Fruit fly (Drosophila melanogaster) whole organism, embryonic: ENCODE data around the gene CG3703.

Experiments
- Antp ChIP-seq: fragments of 200-800 bp; sonication (Bioruptor generic); optimal IDR thresholded peaks from 3 replicates; lab custom pipeline; 2016; ENCODE audit warnings: missing biosample characterization, missing genetic modification characterization
- Bgb ChIP-seq: fragments of 200-800 bp; sonication (Bioruptor generic); IDR thresholded peaks from 2 replicates; pipeline ENCODE4 v1.3.6; 2022; ENCODE audit warnings: missing biosample characterization, missing genetic modification characterization; ENCODE audit not compliant: partially characterized antibody
- CG1024 ChIP-seq: fragments of 200-800 bp; sonication (Bioruptor generic); IDR thresholded peaks from 2 replicates; pipeline ENCODE4 v1.3.6; 2022; ENCODE audit warnings: missing biosample characterization, missing genetic modification characterization
- CG10274 ChIP-seq: fragments of 200-800 bp; sonication (Bioruptor generic); optimal IDR thresholded peaks from 3 replicates; lab custom pipeline; 2017; ENCODE audit warnings: missing biosample characterization, mild to moderate bottlenecking, missing genetic modification characterization
- CG11398 ChIP-seq: fragments of 200-800 bp; sonication (Bioruptor generic); optimal IDR thresholded peaks from 2 replicates; lab custom pipeline; 2016; ENCODE audit warnings: missing biosample characterization, missing genetic modification characterization
- CG11456 ChIP-seq: fragments of 200-800 bp; sonication (Bioruptor generic); IDR thresholded peaks from 3 replicates; pipeline ENCODE4 v1.3.6; 2022; ENCODE audit warnings: missing biosample characterization, missing genetic modification characterization
- CG1233 ChIP-seq: fragments of 200-800 bp; sonication (Bioruptor generic); optimal IDR thresholded peaks from 4 replicates; lab custom pipeline; 2018; ENCODE audit warnings: missing biosample characterization, mild to moderate bottlenecking, missing genetic modification characterization
- CG14441 ChIP-seq: fragments of 200-800 bp; sonication (Bioruptor generic); IDR thresholded peaks from 2 replicates; pipeline ENCODE4 v1.3.6; 2022; ENCODE audit warnings: missing biosample characterization, missing genetic modification characterization
- CG1529 ChIP-seq: fragments of 200-800 bp; sonication (Bioruptor generic); optimal IDR thresholded peaks from 3 replicates; lab custom pipeline; 2018; ENCODE audit warnings: missing biosample characterization, missing genetic modification characterization
- CG16863 ChIP-seq: fragments of 200-800 bp; sonication (Bioruptor generic); optimal IDR thresholded peaks from 3 replicates; lab custom pipeline; 2016; ENCODE audit warnings: missing biosample characterization, missing genetic modification characterization
- CG2120 ChIP-seq: fragments of 200-800 bp; sonication (Bioruptor generic); optimal IDR thresholded peaks from 3 replicates; lab custom pipeline; 2016; ENCODE audit warnings: missing biosample characterization, missing genetic modification characterization
- CG2202 ChIP-seq: fragments of 200-800 bp; sonication (Bioruptor generic); optimal IDR thresholded peaks from 2 replicates; lab custom pipeline; 2018; ENCODE audit warnings: missing biosample characterization, mild to moderate bottlenecking, missing genetic modification characterization
- CG2875 ChIP-seq: fragments of 200-800 bp; sonication (Bioruptor generic); optimal IDR thresholded peaks from 2 replicates; lab custom pipeline; 2017; ENCODE audit warnings: missing biosample characterization, mild to moderate bottlenecking, missing genetic modification characterization, missing genetic modification reagents
- CG33213 ChIP-seq: fragments of 200-800 bp; sonication (Bioruptor generic); optimal IDR thresholded peaks from 3 replicates; lab custom pipeline; 2016; ENCODE audit warnings: missing biosample characterization, missing genetic modification characterization
- CG3838 ChIP-seq: fragments of 200-800 bp; sonication (Bioruptor generic); optimal IDR thresholded peaks from 3 replicates; lab custom pipeline; 2016; ENCODE audit warnings: missing biosample characterization, missing genetic modification characterization
- CG4282 ChIP-seq: fragments of 200-800 bp; sonication (Bioruptor generic); optimal IDR thresholded peaks from 2 replicates; lab custom pipeline; 2016; ENCODE audit warnings: missing biosample characterization, missing genetic modification characterization
- CG6654 ChIP-seq: fragments of 200-800 bp; sonication (Bioruptor generic); optimal IDR thresholded peaks from 2 replicates; lab custom pipeline; 2017; ENCODE audit warnings: missing biosample characterization, mild to moderate bottlenecking, missing genetic modification characterization
- CG6683 ChIP-seq: fragments of 200-800 bp; sonication (Bioruptor generic); optimal IDR thresholded peaks from 2 replicates; lab custom pipeline; 2017; ENCODE audit warnings: missing biosample characterization, mild to moderate bottlenecking, missing genetic modification characterization, missing genetic modification reagents
- CG6813 ChIP-seq: fragments of 200-800 bp; sonication (Bioruptor generic); optimal IDR thresholded peaks from 2 replicates; lab custom pipeline; 2017; ENCODE audit warnings: missing biosample characterization, missing genetic modification characterization, mild to moderate bottlenecking, moderate library complexity, missing genetic modification reagents
- CG7928 ChIP-seq: fragments of 200-800 bp; sonication (Bioruptor generic); optimal IDR thresholded peaks from 2 replicates; lab custom pipeline; 2017; ENCODE audit warnings: missing biosample characterization, mild to moderate bottlenecking, missing genetic modification characterization
- CG9437 ChIP-seq: fragments of 200-800 bp; sonication (Bioruptor generic); optimal IDR thresholded peaks from 2 replicates; lab custom pipeline; 2018; ENCODE audit warnings: missing biosample characterization, mild to moderate bottlenecking, missing genetic modification characterization
- CrebB ChIP-seq: fragments of 200-800 bp; sonication (Bioruptor generic); optimal IDR thresholded peaks from 3 replicates; lab custom pipeline; 2018; ENCODE audit warnings: missing biosample characterization, mild to moderate bottlenecking, missing genetic modification characterization
- Dad ChIP-seq: fragments of 200-800 bp; sonication (Bioruptor generic); optimal IDR thresholded peaks from 3 replicates; lab custom pipeline; 2016; ENCODE audit warnings: missing biosample characterization, missing genetic modification characterization
- Dfd ChIP-seq, 2 experiments: fragments of >200 bp; optimal IDR thresholded peaks; 2 replicates each; lab custom pipeline; 2017; ENCODE audit warnings: missing biosample characterization in 2 of 2, missing genetic modification characterization in 2 of 2
- Dll ChIP-seq: fragments of 200-800 bp; sonication (Bioruptor generic); IDR thresholded peaks from 4 replicates; pipeline ENCODE4 v1.3.6; 2022; ENCODE audit warnings: missing biosample characterization, missing genetic modification characterization; ENCODE audit not compliant: partially characterized antibody
- E2f1 ChIP-seq: fragments of 200-800 bp; sonication (Bioruptor generic); IDR thresholded peaks from 2 replicates; pipeline ENCODE4 v1.3.6; 2022; ENCODE audit warnings: missing biosample characterization, missing genetic modification characterization
- Eip74EF ChIP-seq, 2 experiments: fragments of 200-800 bp in 1 of 2; fragments of >200 bp in 1 of 2; sonication (Bioruptor generic) in 1 of 2; optimal IDR thresholded peaks; 2 replicates each; lab custom pipeline; 2017 to 2019; ENCODE audit warnings: missing biosample characterization in 2 of 2, missing genetic modification characterization in 2 of 2, mild to moderate bottlenecking in 1 of 2, moderate library complexity in 1 of 2
- HHEX ChIP-seq: fragments of 200-800 bp; sonication (Bioruptor generic); optimal IDR thresholded peaks from 3 replicates; lab custom pipeline; 2017; ENCODE audit warnings: missing biosample characterization, mild to moderate bottlenecking, missing genetic modification characterization, missing genetic modification reagents
- Hr78 ChIP-seq, 2 experiments: fragments of 200-800 bp in 1 of 2; fragments of >200 bp in 1 of 2; sonication (Bioruptor generic) in 1 of 2; optimal IDR thresholded peaks; 2 replicates each; lab custom pipeline; 2017 to 2019; ENCODE audit warnings: missing biosample characterization in 2 of 2, missing genetic modification characterization in 2 of 2, mild to moderate bottlenecking in 1 of 2, moderate library complexity in 1 of 2
- MBD-R2 ChIP-seq: fragments of 200-800 bp; sonication (Bioruptor generic); IDR thresholded peaks from 2 replicates; pipeline ENCODE4 v1.3.6; 2022; ENCODE audit warnings: missing biosample characterization, missing genetic modification characterization
- Mad ChIP-seq: fragments of 200-800 bp; sonication (Bioruptor generic); optimal IDR thresholded peaks from 2 replicates; lab custom pipeline; 2016; ENCODE audit warnings: missing biosample characterization, missing genetic modification characterization
- Sin3A ChIP-seq: fragments of >200 bp; optimal IDR thresholded peaks from 2 replicates; lab custom pipeline; 2018
- Six4 ChIP-seq: fragments of 200-800 bp; sonication (Bioruptor generic); optimal IDR thresholded peaks from 2 replicates; lab custom pipeline; 2016; ENCODE audit warnings: missing biosample characterization, missing genetic modification characterization
- Spps ChIP-seq: fragments of 200-800 bp; sonication (Bioruptor generic); optimal IDR thresholded peaks from 2 replicates; lab custom pipeline; 2018; ENCODE audit warnings: missing biosample characterization, mild to moderate bottlenecking, missing genetic modification characterization
- btn ChIP-seq: fragments of 200-800 bp; sonication (Bioruptor generic); optimal IDR thresholded peaks from 2 replicates; lab custom pipeline; 2016; ENCODE audit warnings: missing biosample characterization, missing genetic modification characterization
- crc ChIP-seq: fragments of 200-800 bp; sonication (Bioruptor generic); optimal IDR thresholded peaks from 2 replicates; lab custom pipeline; 2016; ENCODE audit warnings: missing biosample characterization, missing genetic modification characterization
- cwo ChIP-seq: fragments of 200-800 bp; sonication (Bioruptor generic); optimal IDR thresholded peaks from 3 replicates; lab custom pipeline; 2017; ENCODE audit warnings: missing biosample characterization, missing genetic modification characterization, mild to moderate bottlenecking, moderate library complexity, missing genetic modification reagents
- dysf ChIP-seq: fragments of 200-800 bp; sonication (Bioruptor generic); IDR thresholded peaks from 3 replicates; pipeline ENCODE4 v1.3.6; 2022; ENCODE audit warnings: missing biosample characterization, missing genetic modification characterization
- eyg ChIP-seq: fragments of 200-800 bp; sonication (Bioruptor generic); optimal IDR thresholded peaks from 3 replicates; lab custom pipeline; 2016; ENCODE audit warnings: missing biosample characterization, missing genetic modification characterization
- fd96Cb ChIP-seq: fragments of 200-800 bp; sonication (Bioruptor generic); optimal IDR thresholded peaks from 2 replicates; lab custom pipeline; 2018; ENCODE audit warnings: missing biosample characterization, mild to moderate bottlenecking, missing genetic modification characterization, moderate library complexity
- fru ChIP-seq: fragments of >200 bp; optimal IDR thresholded peaks from 2 replicates; lab custom pipeline; 2017
- gcm ChIP-seq: fragments of 200-800 bp; sonication (Bioruptor generic); optimal IDR thresholded peaks from 2 replicates; lab custom pipeline; 2019; ENCODE audit warnings: missing biosample characterization, mild to moderate bottlenecking, missing genetic modification characterization, moderate library complexity
- grn ChIP-seq: fragments of 200-800 bp; sonication (Bioruptor generic); optimal IDR thresholded peaks from 3 replicates; lab custom pipeline; 2017; ENCODE audit warnings: missing biosample characterization, missing genetic modification characterization
- nerfin-1 ChIP-seq: fragments of 200-800 bp; sonication (Bioruptor generic); optimal IDR thresholded peaks from 3 replicates; lab custom pipeline; 2019; ENCODE audit warnings: missing biosample characterization, mild to moderate bottlenecking, missing genetic modification characterization, moderate library complexity
- nmo ChIP-seq: fragments of 200-800 bp; sonication (Bioruptor generic); optimal IDR thresholded peaks from 2 replicates; lab custom pipeline; 2018; ENCODE audit warnings: missing biosample characterization, mild to moderate bottlenecking, missing genetic modification characterization, moderate library complexity
- odd ChIP-seq: fragments of 200-800 bp; sonication (Bioruptor generic); optimal IDR thresholded peaks from 2 replicates; lab custom pipeline; 2017; ENCODE audit warnings: missing biosample characterization, mild to moderate bottlenecking, missing genetic modification characterization
- otp ChIP-seq: fragments of 200-800 bp; sonication (Bioruptor generic); IDR thresholded peaks from 3 replicates; pipeline ENCODE4, ENCODE4 v1.3.6; 2022; ENCODE audit warnings: missing biosample characterization, missing genetic modification characterization
- stc ChIP-seq: fragments of 200-800 bp; sonication (Bioruptor generic); IDR thresholded peaks from 2 replicates; pipeline ENCODE4 v1.3.6; 2022; ENCODE audit warnings: missing biosample characterization, missing genetic modification characterization
- tio ChIP-seq: fragments of 200-800 bp; sonication (Bioruptor generic); optimal IDR thresholded peaks from 2 replicates; lab custom pipeline; 2017; ENCODE audit warnings: missing biosample characterization, missing genetic modification characterization, inconsistent platforms

Gene CG3703

DNA sequence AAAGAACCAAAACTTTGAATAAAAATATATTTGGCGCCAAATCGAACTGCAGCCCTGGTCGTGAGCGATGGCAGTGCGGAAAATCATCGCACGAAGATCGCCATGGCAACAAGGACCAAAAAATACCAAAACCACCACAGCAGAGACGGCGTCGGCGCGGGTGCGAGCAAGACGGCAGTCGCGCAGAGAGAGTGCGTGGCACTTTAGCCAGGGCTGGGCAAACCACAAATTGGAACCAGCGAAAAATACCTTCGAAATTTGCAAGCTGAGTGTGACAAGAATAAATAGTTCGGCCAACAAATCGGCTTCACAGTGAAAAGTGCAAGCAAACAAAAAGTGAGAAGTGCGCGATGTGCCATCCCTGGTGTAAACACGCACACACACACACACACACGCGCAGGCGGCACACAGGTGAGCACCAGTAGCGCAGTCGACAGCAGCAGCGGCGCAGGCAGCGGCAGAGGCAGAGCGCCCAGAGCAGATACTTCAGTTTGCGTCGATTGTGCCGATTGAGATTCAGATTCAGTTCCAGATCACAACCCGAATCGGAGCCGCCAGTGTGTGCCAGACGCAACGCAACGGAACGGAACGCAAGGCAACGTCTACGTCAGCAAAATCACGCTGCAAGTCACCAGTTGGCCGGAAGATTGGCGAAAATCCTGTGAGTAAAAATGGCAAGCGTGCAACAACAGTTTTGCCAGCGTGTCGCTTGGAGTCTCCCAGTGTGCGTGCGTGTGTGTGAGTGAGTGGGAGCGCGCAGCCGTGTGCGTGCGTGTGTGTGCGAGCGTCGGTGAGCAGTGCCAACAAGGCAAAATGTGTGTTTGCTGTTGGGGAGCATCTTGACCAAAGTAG, 10.3 kb downstream of the CG3703 start, which contains the start of gene TRAM (continued):
- TF ChIP-seq Sin3A (peak; percentile 92), CG7928 (peak; percentile 100), Bgb (GFP tag; lab: Robert Waterston, UW) (peak; percentile 90), otp (GFP tag; lab: Robert Waterston, UW) (peak; percentile 99), CrebB (peak; percentile 97), CG11398 (GFP tag; lab: Kevin White, UChicago) (peak; percentile 98), btn (GFP tag; lab: Kevin White, UChicago) (peak; percentile 96), CG3838 (GFP tag; lab: Kevin White, UChicago) (peak; percentile 97), HHEX (GFP tag; lab: Kevin White, UChicago) (peak; percentile 99), CG2120 (peak; percentile 99), CG1529 (GFP tag; lab: Kevin White, UChicago) (peak; percentile 98), Hr78 (GFP tag; optimal IDR thresholded peaks at IDR 0.05; lab: Kevin White, UChicago) (peak in 1 of 2 experiments; percentile 85), dysf (GFP tag; lab: Robert Waterston, UW) (peak; percentile 99), gcm (GFP tag; lab: Kevin White, UChicago) (peak; percentile 97), crc (peak; percentile 96), CG1233 (peak; percentile 97), CG6683 (GFP tag; lab: Kevin White, UChicago) (peak; percentile 95), Dfd (GFP tag; optimal IDR thresholded peaks at IDR 0.05; lab: Kevin White, UChicago) (no peak), CG9437 (GFP tag; lab: Kevin White, UChicago) (peak; percentile 90), eyg (GFP tag; lab: Kevin White, UChicago) (peak; percentile 96), E2f1 (GFP tag; lab: Robert Waterston, UW) (peak; percentile 98), CG6654 (peak; percentile 91), tio (no peak), fd96Cb (tag; lab: Kevin White, UChicago) (peak; percentile 96), Eip74EF (GFP tag; optimal IDR thresholded peaks at IDR 0.05; lab: Kevin White, UChicago) (peak in 1 of 2 experiments; percentile 89), CG16863 (GFP tag; lab: Kevin White, UChicago) (peak; percentile 99), CG14441 (GFP tag; lab: Robert Waterston, UW) (peak; percentile 99), cwo (GFP tag; lab: Kevin White, UChicago) (peak; percentile 95), Spps (peak; percentile 88), Six4 (GFP tag; lab: Kevin White, UChicago) (peak; percentile 98), odd (peak; percentile 96), CG6813 (GFP tag; lab: Kevin White, UChicago) (peak; percentile 96), grn (GFP tag; lab: Kevin White, UChicago) (peak; percentile 81), Antp (GFP tag; lab: Kevin White, UChicago) (peak; percentile 99), fru (lab: Kevin White, UChicago) (no peak), nerfin-1 (tag; lab: Kevin White, UChicago) (peak; percentile 95), Mad (GFP tag; lab: Kevin White, UChicago) (peak; percentile 98), nmo (GFP tag; lab: Kevin White, UChicago) (peak; percentile 98), CG4282 (GFP tag; lab: Kevin White, UChicago) (peak; percentile 95), MBD-R2 (GFP tag; lab: Robert Waterston, UW) (peak; percentile 99), Dll (GFP tag; lab: Robert Waterston, UW) (peak; percentile 82), CG11456 (GFP tag; lab: Robert Waterston, UW) (peak; percentile 99), Dad (GFP tag; lab: Kevin White, UChicago) (peak; percentile 98), CG10274 (GFP tag; lab: Kevin White, UChicago) (peak; percentile 91), CG33213 (GFP tag; lab: Kevin White, UChicago) (peak; percentile 98), CG1024 (GFP tag; lab: Robert Waterston, UW) (peak; percentile 96), CG2202 (tag; lab: Kevin White, UChicago) (peak; percentile 96), stc (GFP tag; lab: Robert Waterston, UW) (peak; percentile 98), CG2875 (GFP tag; lab: Kevin White, UChicago) (peak; percentile 98)
